Fruit fly (Drosophila melanogaster) whole organism, embryonic: ENCODE measurements around the gene Eig71Ej.
A peak's percentile ranks its signal among the peaks of the same experiment; 100 is the strongest.

Source experiments
- Atf6 ChIP-seq: fragments of 200-800 bp; sonication (Bioruptor generic); IDR thresholded peaks from 2 replicates; pipeline ENCODE4 v1.3.6; 2022; ENCODE audit warnings: missing biosample characterization, missing genetic modification characterization
- CG10654 ChIP-seq: fragments of 200-800 bp; sonication (Bioruptor generic); optimal IDR thresholded peaks from 2 replicates; lab custom pipeline; 2016; ENCODE audit warnings: missing biosample characterization, missing genetic modification characterization
- CG11504 ChIP-seq: fragments of 200-800 bp; sonication (Bioruptor generic); optimal IDR thresholded peaks from 3 replicates; lab custom pipeline; 2019; ENCODE audit warnings: missing biosample characterization, mild to moderate bottlenecking, missing genetic modification characterization, moderate library complexity
- CG13424 ChIP-seq: fragments of 200-800 bp; sonication (Bioruptor generic); optimal IDR thresholded peaks from 2 replicates; lab custom pipeline; 2019; ENCODE audit warnings: missing biosample characterization, mild to moderate bottlenecking, missing genetic modification characterization, moderate library complexity
- CG13894 ChIP-seq: fragments of 200-800 bp; sonication (Bioruptor generic); optimal IDR thresholded peaks from 3 replicates; lab custom pipeline; 2018; ENCODE audit warnings: missing biosample characterization, mild to moderate bottlenecking, missing genetic modification characterization, moderate library complexity
- CG15479 ChIP-seq: fragments of 200-800 bp; sonication (Bioruptor generic); optimal IDR thresholded peaks from 3 replicates; lab custom pipeline; 2019; ENCODE audit warnings: missing biosample characterization, mild to moderate bottlenecking, missing genetic modification characterization, moderate library complexity
- CG17385 ChIP-seq: fragments of 200-800 bp; sonication (Bioruptor generic); optimal IDR thresholded peaks from 3 replicates; lab custom pipeline; 2018; ENCODE audit warnings: missing biosample characterization, mild to moderate bottlenecking, missing genetic modification characterization
- CG17829 ChIP-seq: fragments of 200-800 bp; optimal IDR thresholded peaks from 2 replicates; lab custom pipeline; 2019; ENCODE audit warnings: missing biosample characterization, mild to moderate bottlenecking, missing genetic modification characterization, moderate library complexity
- CG18599 ChIP-seq: fragments of 200-800 bp; sonication (Bioruptor generic); optimal IDR thresholded peaks from 3 replicates; lab custom pipeline; 2017; ENCODE audit warnings: missing biosample characterization, missing genetic modification characterization, mild to moderate bottlenecking, moderate library complexity, missing genetic modification reagents
- CG32772 ChIP-seq: fragments of 200-800 bp; sonication (Bioruptor generic); IDR thresholded peaks from 2 replicates; pipeline ENCODE4 v1.3.6; 2022; ENCODE audit warnings: missing biosample characterization, missing genetic modification characterization
- CG33557 ChIP-seq: fragments of 200-800 bp; sonication (Bioruptor generic); optimal IDR thresholded peaks from 2 replicates; lab custom pipeline; 2019; ENCODE audit warnings: missing biosample characterization, mild to moderate bottlenecking, missing genetic modification characterization, moderate library complexity
- CG6654 ChIP-seq: fragments of 200-800 bp; sonication (Bioruptor generic); optimal IDR thresholded peaks from 2 replicates; lab custom pipeline; 2017; ENCODE audit warnings: missing biosample characterization, mild to moderate bottlenecking, missing genetic modification characterization
- CG6813 ChIP-seq: fragments of 200-800 bp; sonication (Bioruptor generic); optimal IDR thresholded peaks from 2 replicates; lab custom pipeline; 2017; ENCODE audit warnings: missing biosample characterization, missing genetic modification characterization, mild to moderate bottlenecking, moderate library complexity, missing genetic modification reagents
- CG8359 ChIP-seq: fragments of 200-800 bp; sonication (Bioruptor generic); optimal IDR thresholded peaks from 2 replicates; lab custom pipeline; 2017; ENCODE audit warnings: missing biosample characterization, mild to moderate bottlenecking, missing genetic modification characterization, borderline replicate concordance
- D19A ChIP-seq: fragments of 200-800 bp; optimal IDR thresholded peaks from 3 replicates; lab custom pipeline; 2019; ENCODE audit warnings: missing biosample characterization, mild to moderate bottlenecking, missing genetic modification characterization, moderate library complexity
- Dbx ChIP-seq: fragments of 200-800 bp; sonication (Bioruptor generic); IDR thresholded peaks from 3 replicates; pipeline ENCODE4 v1.3.6; 2022; ENCODE audit warnings: missing biosample characterization, missing genetic modification characterization
- Gsc ChIP-seq: fragments of 200-800 bp; sonication (Bioruptor generic); IDR thresholded peaks from 2 replicates; pipeline ENCODE4 v1.3.6; 2022; ENCODE audit warnings: missing biosample characterization, missing genetic modification characterization
- HLH3B ChIP-seq: fragments of 200-800 bp; sonication (Bioruptor generic); IDR thresholded peaks from 2 replicates; pipeline ENCODE4 v1.3.6; 2022; ENCODE audit warnings: missing biosample characterization, missing genetic modification characterization
- Hmr ChIP-seq: fragments of 200-800 bp; sonication (Bioruptor generic); optimal IDR thresholded peaks from 3 replicates; lab custom pipeline; 2017; ENCODE audit warnings: mild to moderate bottlenecking, missing biosample characterization, missing genetic modification reagents, missing genetic modification characterization
- Hr51 ChIP-seq, 2 experiments: fragments of 200-800 bp; sonication (Bioruptor generic); optimal IDR thresholded peaks; 2 replicates in 1 of 2; 3 replicates in 1 of 2; lab custom pipeline; 2016 to 2018; ENCODE audit warnings: missing biosample characterization in 2 of 2, missing genetic modification characterization in 2 of 2, mild to moderate bottlenecking in 1 of 2, moderate library complexity in 1 of 2
- Mad ChIP-seq: fragments of 200-800 bp; sonication (Bioruptor generic); optimal IDR thresholded peaks from 2 replicates; lab custom pipeline; 2016; ENCODE audit warnings: missing biosample characterization, missing genetic modification characterization
- Mrtf ChIP-seq: fragments of 200-800 bp; sonication (Bioruptor generic); IDR thresholded peaks from 3 replicates; pipeline ENCODE4 v1.3.6; 2022; ENCODE audit warnings: missing biosample characterization, missing genetic modification characterization
- Ptx1 ChIP-seq: fragments of 200-800 bp; sonication (Bioruptor generic); IDR thresholded peaks from 2 replicates; pipeline ENCODE4 v1.3.6; 2022; ENCODE audit warnings: missing biosample characterization, missing genetic modification characterization
- Spps ChIP-seq: fragments of 200-800 bp; sonication (Bioruptor generic); optimal IDR thresholded peaks from 2 replicates; lab custom pipeline; 2018; ENCODE audit warnings: missing biosample characterization, mild to moderate bottlenecking, missing genetic modification characterization
- Vsx1 ChIP-seq: fragments of 200-800 bp; sonication (Bioruptor generic); optimal IDR thresholded peaks from 2 replicates; lab custom pipeline; 2017; ENCODE audit warnings: missing biosample characterization, mild to moderate bottlenecking, missing genetic modification characterization, missing genetic modification reagents
- bsh ChIP-seq, 2 experiments: fragments of 200-800 bp; sonication (Bioruptor generic); optimal IDR thresholded peaks; 2 replicates each; lab custom pipeline; 2017 to 2018; ENCODE audit warnings: mild to moderate bottlenecking in 2 of 2, missing biosample characterization in 2 of 2, missing genetic modification characterization in 2 of 2, moderate library complexity in 1 of 2
- btn ChIP-seq: fragments of 200-800 bp; sonication (Bioruptor generic); optimal IDR thresholded peaks from 2 replicates; lab custom pipeline; 2016; ENCODE audit warnings: missing biosample characterization, missing genetic modification characterization
- dmrt11E ChIP-seq: fragments of 200-800 bp; sonication (Bioruptor generic); optimal IDR thresholded peaks from 3 replicates; lab custom pipeline; 2018; ENCODE audit warnings: missing biosample characterization, mild to moderate bottlenecking, missing genetic modification characterization, moderate library complexity
- dysf ChIP-seq: fragments of 200-800 bp; sonication (Bioruptor generic); IDR thresholded peaks from 3 replicates; pipeline ENCODE4 v1.3.6; 2022; ENCODE audit warnings: missing biosample characterization, missing genetic modification characterization
- exex ChIP-seq: fragments of 200-800 bp; sonication (Bioruptor generic); optimal IDR thresholded peaks from 4 replicates; lab custom pipeline; 2018; ENCODE audit warnings: missing biosample characterization, mild to moderate bottlenecking, missing genetic modification characterization, moderate library complexity
- grau ChIP-seq: fragments of 200-800 bp; optimal IDR thresholded peaks from 3 replicates; lab custom pipeline; 2019; ENCODE audit warnings: missing biosample characterization, mild to moderate bottlenecking, missing genetic modification characterization, moderate library complexity
- ham ChIP-seq: fragments of 200-800 bp; sonication (Bioruptor generic); IDR thresholded peaks from 2 replicates; pipeline ENCODE4 v1.3.6; 2022; ENCODE audit warnings: missing biosample characterization, missing genetic modification characterization
- ind ChIP-seq: fragments of 200-800 bp; sonication (Bioruptor generic); optimal IDR thresholded peaks from 3 replicates; lab custom pipeline; 2016; ENCODE audit warnings: missing biosample characterization, missing genetic modification characterization
- lab ChIP-seq: fragments of 200-800 bp; sonication (Bioruptor generic); optimal IDR thresholded peaks from 3 replicates; lab custom pipeline; 2017; ENCODE audit warnings: missing biosample characterization, missing genetic modification characterization, mild to moderate bottlenecking, moderate library complexity, missing genetic modification reagents
- nmo ChIP-seq: fragments of 200-800 bp; sonication (Bioruptor generic); optimal IDR thresholded peaks from 2 replicates; lab custom pipeline; 2018; ENCODE audit warnings: missing biosample characterization, mild to moderate bottlenecking, missing genetic modification characterization, moderate library complexity
- org-1 ChIP-seq: fragments of 200-800 bp; sonication (Bioruptor generic); optimal IDR thresholded peaks from 2 replicates; lab custom pipeline; 2017; ENCODE audit warnings: missing biosample characterization, missing genetic modification characterization
- p53 ChIP-seq: fragments of 200-800 bp; sonication (Bioruptor generic); optimal IDR thresholded peaks from 2 replicates; lab custom pipeline; 2016; ENCODE audit warnings: missing biosample characterization, missing genetic modification characterization
- phol ChIP-seq: fragments of 200-800 bp; sonication (Bioruptor generic); optimal IDR thresholded peaks from 3 replicates; lab custom pipeline; 2018; ENCODE audit warnings: missing biosample characterization, mild to moderate bottlenecking, missing genetic modification characterization, moderate library complexity
- row ChIP-seq: fragments of 200-800 bp; sonication (Bioruptor generic); IDR thresholded peaks from 3 replicates; pipeline ENCODE4 v1.3.6; 2022; ENCODE audit warnings: missing biosample characterization, missing genetic modification characterization
- sens ChIP-seq: fragments of 200-800 bp; sonication (Bioruptor generic); peaks from one replicate; lab custom pipeline; 2016; ENCODE audit warnings: missing biosample characterization, missing genetic modification characterization
- trem ChIP-seq: fragments of 200-800 bp; optimal IDR thresholded peaks from 3 replicates; lab custom pipeline; 2019; ENCODE audit warnings: missing biosample characterization, mild to moderate bottlenecking, missing genetic modification characterization, moderate library complexity
- trh ChIP-seq: fragments of 200-800 bp; sonication (Bioruptor generic); optimal IDR thresholded peaks from 2 replicates; lab custom pipeline; 2016; ENCODE audit warnings: missing biosample characterization, missing genetic modification characterization
- zen ChIP-seq: fragments of 200-800 bp; sonication (Bioruptor generic); optimal IDR thresholded peaks from 3 replicates; lab custom pipeline; 2018; ENCODE audit warnings: missing biosample characterization, mild to moderate bottlenecking, missing genetic modification characterization, moderate library complexity

Eig71Ej gene

dm6 chr3L:15692388-15692787 is 31.6 kb upstream of the Eig71Ej start (continued):
- TF ChIP-seq CG32772 (GFP tag; lab: Robert Waterston, UW) (no peak), exex (tag; lab: Kevin White, UChicago) (peak; percentile 97), Dbx (GFP tag; lab: Robert Waterston, UW) (no peak), Vsx1 (GFP tag; lab: Kevin White, UChicago) (peak; percentile 34)

DNA sequence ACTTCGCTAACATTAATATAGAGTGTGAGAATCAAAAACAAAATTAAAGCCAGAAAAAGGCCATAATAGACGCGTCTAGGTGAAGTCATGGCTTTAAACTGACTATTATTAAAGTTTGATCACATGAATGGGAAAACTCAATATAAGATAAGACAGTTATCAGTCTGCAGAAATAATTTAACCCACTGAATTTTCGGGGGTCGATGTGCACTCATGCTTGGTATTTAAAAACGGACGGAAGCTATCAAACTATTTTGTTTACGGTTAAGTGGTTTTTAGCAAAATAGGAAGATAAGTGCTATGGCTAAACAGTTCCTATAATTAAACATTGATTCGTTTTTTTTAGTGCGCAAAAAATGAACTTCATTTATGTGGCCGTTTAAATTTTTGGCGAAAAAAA is 31.2 kb upstream of the Eig71Ej start, which contains the start of gene CG34451:
Gene CG34451, minus strand, starts transcription at position 101 of the 400 bp plus-strand sequence.
- TF ChIP-seq CG13894 (tag; lab: Kevin White, UChicago) (no peak), row (GFP tag; lab: Robert Waterston, UW) (0 out of 3 replicates have a peak, but pooled peaks have one; percentile 6), sens (GFP tag; lab: Kevin White, UChicago) (peak; percentile 11), trem (tag; lab: Kevin White, UChicago) (no peak), ind (GFP tag; lab: Kevin White, UChicago) (no peak), dmrt11E (tag; lab: Kevin White, UChicago) (no peak)

- peak; percentile 58 for TF ChIP-seq CG18599 (GFP tag; lab: Kevin White, UChicago)
- TF ChIP-seq CG11504 (tag; lab: Kevin White, UChicago), result peak; percentile 62
- TF ChIP-seq Ptx1, result peak; percentile 8; the same call in 1 of the 2 replicates
- peak; percentile 21 for TF ChIP-seq btn (GFP tag; lab: Kevin White, UChicago)
- peak in 1 of 2 experiments; percentile 55 for TF ChIP-seq bsh (GFP tag; optimal IDR thresholded peaks at IDR 0.05; lab: Kevin White, UChicago)
- TF ChIP-seq CG6813 (GFP tag; lab: Kevin White, UChicago), result peak; percentile 54
- no peak for TF ChIP-seq CG32772 (GFP tag; lab: Robert Waterston, UW)
- peak in 1 of 2 experiments; percentile 51 for TF ChIP-seq Hr51 (GFP tag; optimal IDR thresholded peaks at IDR 0.05; lab: Kevin White, UChicago)
- TF ChIP-seq CG13424 (tag; lab: Kevin White, UChicago), result peak; percentile 40
- TF ChIP-seq D19A, result peak; percentile 24
- no peak for TF ChIP-seq ham (GFP tag; lab: Robert Waterston, UW)
- TF ChIP-seq Hmr (GFP tag; lab: Kevin White, UChicago), result peak; percentile 52
- peak; percentile 73 for TF ChIP-seq phol (tag; lab: Kevin White, UChicago)
- TF ChIP-seq CG17385 (GFP tag; lab: Kevin White, UChicago), result peak; percentile 8
- peak; percentile 64 for TF ChIP-seq zen
- TF ChIP-seq Spps (tag; lab: Kevin White, UChicago), result peak; percentile 12
- peak; percentile 28 for TF ChIP-seq lab
- TF ChIP-seq CG8359 (GFP tag; lab: Kevin White, UChicago), result no peak
- TF ChIP-seq CG6654 (GFP tag; lab: Kevin White, UChicago), result peak; percentile 19
- peak; percentile 49 for TF ChIP-seq nmo (GFP tag; lab: Kevin White, UChicago)
- no peak for TF ChIP-seq p53 (GFP tag; lab: Kevin White, UChicago)
- TF ChIP-seq HLH3B (GFP tag; lab: Robert Waterston, UW), result 0 out of 2 replicates have a peak, but pooled peaks have one; percentile 17
- no peak for TF ChIP-seq Gsc (GFP tag; lab: Robert Waterston, UW)
- peak; percentile 24 for TF ChIP-seq CG10654
- TF ChIP-seq grau (tag; lab: Kevin White, UChicago), result peak; percentile 60
- no peak for TF ChIP-seq Mad (GFP tag; lab: Kevin White, UChicago)
- no peak for TF ChIP-seq trh (GFP tag; lab: Kevin White, UChicago)
- TF ChIP-seq Atf6 (GFP tag; lab: Robert Waterston, UW), result no peak
- 0 out of 3 replicates have a peak, but pooled peaks have one; percentile 21 for TF ChIP-seq dysf
- peak; percentile 45; the same call in 1 of the 3 replicates for TF ChIP-seq Mrtf (GFP tag; lab: Robert Waterston, UW)
- TF ChIP-seq CG15479 (GFP tag; lab: Kevin White, UChicago), result peak; percentile 52
- peak; percentile 39 for TF ChIP-seq CG33557 (GFP tag; lab: Kevin White, UChicago)
- TF ChIP-seq org-1, result peak; percentile 35
- TF ChIP-seq CG17829 (tag; lab: Kevin White, UChicago), result peak; percentile 72
Observed at dm6 chr3L:15690711-15691591, 30.1 kb upstream of the Eig71Ej start.
